Worm (Caenorhabditis elegans) whole organism, young adult: ENCODE results near the gene lmbr-1.

ENCODE experiments used
- B0261.1 ChIP-seq: sonication (generic microtip); optimal IDR thresholded peaks from 2 replicates; lab custom pipeline; 2016; ENCODE audit warnings: mild to moderate bottlenecking, missing genetic modification characterization, moderate library complexity, missing compliant biosample characterization
- B0336.3 ChIP-seq: fragments of 200-800 bp; sonication (Bioruptor generic); IDR thresholded peaks from 2 replicates; pipeline ENCODE4 v1.3.6; 2022; ENCODE audit warnings: missing genetic modification characterization, missing compliant biosample characterization
- F10E7.11 ChIP-seq: sonication (generic microtip); optimal IDR thresholded peaks from 2 replicates; lab custom pipeline; 2017; ENCODE audit warnings: mild to moderate bottlenecking, missing genetic modification characterization, moderate library complexity, missing compliant biosample characterization
- F57A8.1 ChIP-seq: fragments of 200-800 bp; sonication (Bioruptor generic); optimal IDR thresholded peaks from 2 replicates; lab custom pipeline; 2018; ENCODE audit warnings: mild to moderate bottlenecking, missing genetic modification characterization, moderate library complexity, missing compliant biosample characterization
- Y53F4B.3 ChIP-seq: fragments of 200-800 bp; sonication (Bioruptor generic); IDR thresholded peaks from 2 replicates; pipeline ENCODE4 v1.3.6; 2022; ENCODE audit warnings: missing genetic modification reagents, missing genetic modification characterization, missing compliant biosample characterization
- Y53G8AR.9 ChIP-seq: fragments of 200-800 bp; sonication (Bioruptor generic); conservative IDR thresholded peaks from 2 replicates; pipeline ENCODE4 v1.3.6; 2022; ENCODE audit warnings: missing genetic modification reagents, missing genetic modification characterization, missing compliant biosample characterization
- Y56A3A.18 ChIP-seq: fragments of 200-800 bp; sonication (Bioruptor generic); IDR thresholded peaks from 2 replicates; pipeline ENCODE4 v1.3.6; 2022; ENCODE audit warnings: missing genetic modification reagents, missing genetic modification characterization, missing compliant biosample characterization
- Y79H2A.3 ChIP-seq: fragments of 200-800 bp; sonication (Bioruptor generic); conservative IDR thresholded peaks from 2 replicates; pipeline ENCODE4 v1.3.6; 2022; ENCODE audit warnings: missing genetic modification reagents, missing genetic modification characterization, missing compliant biosample characterization
- ama-1 ChIP-seq, 3 experiments: fragments of 150-350 bp in 1 of 3; sonication (generic microtip) in 2 of 3; optimal IDR thresholded peaks; 2 replicates each; lab custom pipeline; 2014 to 2018; ENCODE audit warnings: missing biosample characterization in 2 of 3, missing genetic modification characterization in 2 of 3, missing genetic modification reagents in 2 of 3
- athp-1 ChIP-seq: sonication (generic microtip); optimal IDR thresholded peaks from 2 replicates; lab custom pipeline; 2017; ENCODE audit warnings: mild to moderate bottlenecking, missing genetic modification characterization, missing compliant biosample characterization
- attf-5 ChIP-seq: fragments of 200-800 bp; sonication (Bioruptor generic); optimal IDR thresholded peaks from 2 replicates; lab custom pipeline; 2018; ENCODE audit warnings: mild to moderate bottlenecking, missing genetic modification characterization, missing compliant biosample characterization
- attf-6 ChIP-seq: fragments of 200-800 bp; sonication (Bioruptor generic); IDR thresholded peaks from 2 replicates; pipeline ENCODE4 v1.3.6; 2022; ENCODE audit warnings: missing genetic modification reagents, missing genetic modification characterization, missing compliant biosample characterization
- bed-1 ChIP-seq: fragments of 200-800 bp; sonication (Bioruptor generic); IDR thresholded peaks from 2 replicates; pipeline ENCODE4 v1.3.6; 2022; ENCODE audit warnings: missing genetic modification reagents, missing genetic modification characterization, missing compliant biosample characterization
- ccch-3 ChIP-seq: fragments of 200-800 bp; sonication (Bioruptor generic); optimal IDR thresholded peaks from 2 replicates; lab custom pipeline; 2018; ENCODE audit warnings: mild to moderate bottlenecking, missing genetic modification characterization, missing compliant biosample characterization
- ceh-27 ChIP-seq: fragments of 200-800 bp; sonication (Bioruptor generic); optimal IDR thresholded peaks from 2 replicates; lab custom pipeline; 2018; ENCODE audit warnings: mild to moderate bottlenecking, missing genetic modification characterization, moderate library complexity, missing compliant biosample characterization
- ceh-40 ChIP-seq: fragments of 200-800 bp; sonication (Bioruptor generic); IDR thresholded peaks from 2 replicates; pipeline ENCODE4 v1.3.6; 2022; ENCODE audit warnings: missing genetic modification characterization, missing compliant biosample characterization
- ceh-91 ChIP-seq: fragments of 200-800 bp; sonication (Bioruptor generic); IDR thresholded peaks from 2 replicates; pipeline ENCODE4 v1.3.6; 2022; ENCODE audit warnings: missing genetic modification reagents, missing genetic modification characterization, missing compliant biosample characterization
- chd-7 ChIP-seq: sonication (generic microtip); optimal IDR thresholded peaks from 2 replicates; lab custom pipeline; 2016; ENCODE audit warnings: mild to moderate bottlenecking, missing genetic modification characterization, moderate library complexity, missing compliant biosample characterization
- die-1 ChIP-seq: sonication (generic microtip); optimal IDR thresholded peaks from 2 replicates; lab custom pipeline; 2016; ENCODE audit warnings: missing genotype, mild to moderate bottlenecking, missing genetic modification characterization, missing compliant biosample characterization
- dox-1 ChIP-seq: fragments of 200-800 bp; sonication (Bioruptor generic); IDR thresholded peaks from 2 replicates; pipeline ENCODE4 v1.3.6; 2022; ENCODE audit warnings: missing genetic modification reagents, missing genetic modification characterization, missing compliant biosample characterization
- efl-1 ChIP-seq: fragments of 150-350 bp; optimal IDR thresholded peaks from 2 replicates; lab custom pipeline; 2014; ENCODE audit warnings: missing biosample characterization, missing genetic modification reagents, missing genetic modification characterization
- egrh-3 ChIP-seq: fragments of 200-800 bp; sonication (Bioruptor generic); IDR thresholded peaks from 2 replicates; pipeline ENCODE4 v1.3.6; 2022; ENCODE audit warnings: missing genetic modification reagents, missing genetic modification characterization, missing compliant biosample characterization
- gei-17 ChIP-seq: fragments of 200-800 bp; sonication (Bioruptor generic); optimal IDR thresholded peaks from 2 replicates; lab custom pipeline; 2018; ENCODE audit warnings: mild to moderate bottlenecking, missing genetic modification characterization, missing compliant biosample characterization
- him-1 ChIP-seq: sonication (generic microtip); optimal IDR thresholded peaks from 2 replicates; lab custom pipeline; 2016; ENCODE audit warnings: missing genotype, missing genetic modification reagents, missing genetic modification characterization, missing compliant biosample characterization
- hlh-26 ChIP-seq: fragments of 200-800 bp; sonication (Bioruptor generic); conservative IDR thresholded peaks from 2 replicates; pipeline ENCODE4 v1.3.6; 2022; ENCODE audit warnings: missing genetic modification reagents, missing genetic modification characterization, missing compliant biosample characterization
- hmg-20 ChIP-seq: fragments of 200-800 bp; sonication (Bioruptor generic); IDR thresholded peaks from 2 replicates; pipeline ENCODE4 v1.3.6; 2022; ENCODE audit warnings: missing genetic modification reagents, missing genetic modification characterization, missing compliant biosample characterization
- hsf-1 ChIP-seq: fragments of 200-800 bp; sonication (Bioruptor generic); IDR thresholded peaks from 2 replicates; pipeline ENCODE4 v1.3.6; 2022; ENCODE audit warnings: missing genetic modification reagents, missing genetic modification characterization, missing compliant biosample characterization
- lin-26 ChIP-seq: fragments of 200-800 bp; sonication (Bioruptor generic); IDR thresholded peaks from 2 replicates; pipeline ENCODE4 v1.3.6; 2022; ENCODE audit warnings: missing genetic modification reagents, missing genetic modification characterization, missing compliant biosample characterization
- lin-35 ChIP-seq, 3 experiments: fragments of 150-350 bp in 2 of 3; sonication (generic microtip) in 1 of 3; optimal IDR thresholded peaks; 2 replicates each; lab custom pipeline; 2014 to 2018; ENCODE audit warnings: missing biosample characterization in 3 of 3, missing genetic modification characterization in 3 of 3, missing genetic modification reagents in 3 of 3
- lir-1 ChIP-seq: fragments of 200-800 bp; sonication (Bioruptor generic); conservative IDR thresholded peaks from 2 replicates; pipeline ENCODE4 v1.3.6; 2022; ENCODE audit warnings: missing genetic modification reagents, missing genetic modification characterization, missing compliant biosample characterization
- lsy-27 ChIP-seq: sonication (generic microtip); optimal IDR thresholded peaks from 2 replicates; lab custom pipeline; 2017; ENCODE audit warnings: missing genetic modification characterization, mild to moderate bottlenecking, missing compliant biosample characterization, antibody characterized with exemption, missing genotype, borderline replicate concordance; ENCODE audit not compliant: insufficient read depth
- madf-3 ChIP-seq: fragments of 200-800 bp; sonication (Bioruptor generic); IDR thresholded peaks from 2 replicates; pipeline ENCODE4 v1.3.6; 2022; ENCODE audit warnings: missing genetic modification reagents, missing genetic modification characterization, missing compliant biosample characterization
- madf-8 ChIP-seq: fragments of 200-800 bp; sonication (Bioruptor generic); conservative IDR thresholded peaks from 2 replicates; pipeline ENCODE4 v1.3.6; 2022; ENCODE audit warnings: missing genetic modification reagents, missing genetic modification characterization, missing compliant biosample characterization
- mes-4 ChIP-seq: sonication (generic microtip); optimal IDR thresholded peaks from 2 replicates; lab custom pipeline; 2016; ENCODE audit warnings: missing genotype, missing genetic modification characterization, missing compliant biosample characterization
- nfya-1 ChIP-seq: sonication (generic microtip); optimal IDR thresholded peaks from 2 replicates; lab custom pipeline; 2017; ENCODE audit warnings: antibody characterized with exemption, missing compliant biosample characterization, missing genetic modification characterization, borderline replicate concordance; ENCODE audit not compliant: insufficient read depth
- nfyb-1 ChIP-seq: fragments of 200-800 bp; sonication (Bioruptor generic); IDR thresholded peaks from 2 replicates; pipeline ENCODE4 v1.3.6; 2022; ENCODE audit warnings: missing genetic modification reagents, missing genetic modification characterization, missing compliant biosample characterization
- nhr-179 ChIP-seq: sonication (generic microtip); optimal IDR thresholded peaks from 2 replicates; lab custom pipeline; 2016; ENCODE audit warnings: mild to moderate bottlenecking, missing genetic modification characterization, missing compliant biosample characterization
- nhr-27 ChIP-seq: fragments of 200-800 bp; sonication (Bioruptor generic); optimal IDR thresholded peaks from 2 replicates; lab custom pipeline; 2018; ENCODE audit warnings: mild to moderate bottlenecking, missing genetic modification characterization, moderate library complexity, missing compliant biosample characterization
- nhr-80 ChIP-seq: sonication (generic microtip); optimal IDR thresholded peaks from 2 replicates; lab custom pipeline; 2016; ENCODE audit warnings: missing genetic modification characterization, missing compliant biosample characterization
- nhr-90 ChIP-seq: sonication (generic microtip); optimal IDR thresholded peaks from 2 replicates; lab custom pipeline; 2016; ENCODE audit warnings: missing genotype, mild to moderate bottlenecking, missing genetic modification characterization, missing compliant biosample characterization
- repo-1 ChIP-seq: sonication (generic microtip); optimal IDR thresholded peaks from 2 replicates; lab custom pipeline; 2017; ENCODE audit warnings: mild to moderate bottlenecking, missing genetic modification characterization, missing compliant biosample characterization
- sdz-38 ChIP-seq: sonication (generic microtip); optimal IDR thresholded peaks from 2 replicates; lab custom pipeline; 2016; ENCODE audit warnings: missing genotype, missing genetic modification characterization, missing compliant biosample characterization
- snpc-3.4 ChIP-seq: sonication (generic microtip); optimal IDR thresholded peaks from 2 replicates; lab custom pipeline; 2017; ENCODE audit warnings: missing genetic modification characterization, mild to moderate bottlenecking, missing compliant biosample characterization, antibody characterized with exemption, moderate library complexity, missing genotype, missing genetic modification reagents
- snpc-4 ChIP-seq, 5 experiments: fragments of 150-350 bp in 1 of 5; sonication (generic microtip) in 4 of 5; optimal IDR thresholded peaks; 2 replicates each; lab custom pipeline; 2014 to 2018; ENCODE audit warnings: missing genetic modification characterization in 5 of 5, missing biosample characterization in 3 of 5, antibody characterized with exemption in 2 of 5, mild to moderate bottlenecking in 2 of 5, missing compliant biosample characterization in 2 of 5, missing genotype in 2 of 5, moderate library complexity in 2 of 5, missing genetic modification reagents in 1 of 5
- sptf-2 ChIP-seq: fragments of 200-800 bp; sonication (Bioruptor generic); optimal IDR thresholded peaks from 2 replicates; lab custom pipeline; 2018; ENCODE audit warnings: mild to moderate bottlenecking, missing genetic modification characterization, missing compliant biosample characterization
- unc-62 ChIP-seq: fragments of 150-350 bp; optimal IDR thresholded peaks from 2 replicates; lab custom pipeline; 2014; ENCODE audit warnings: missing biosample characterization, missing genetic modification reagents, missing genetic modification characterization
- xnd-1 ChIP-seq: sonication (generic microtip); optimal IDR thresholded peaks from 2 replicates; lab custom pipeline; 2016; ENCODE audit warnings: missing genotype, missing genetic modification reagents, missing genetic modification characterization, missing compliant biosample characterization

The lmbr-1 gene

ce11 chrIII:8358213-8358672, 13.8 kb upstream of the lmbr-1 start, which contains the start of the genes R05D3.8 and rfp-1 (continued):
- TF ChIP-seq ccch-3 (GFP tag; lab: Kevin White, UChicago) = no peak
- TF ChIP-seq nfya-1 (tag; lab: Kevin White, UChicago) = no peak
- no peak; the same call in 1 of the 2 replicates for TF ChIP-seq lir-1 (GFP tag; lab: Robert Waterston, UW)
- TF ChIP-seq egrh-3 (GFP tag; lab: Robert Waterston, UW) = no peak
- TF ChIP-seq madf-3 (GFP tag; lab: Robert Waterston, UW) = 0 out of 2 replicates have a peak, but pooled peaks have one; percentile 16
- TF ChIP-seq Y53G8AR.9 (GFP tag; lab: Robert Waterston, UW) = 0 out of 2 replicates have a peak, but pooled peaks have one; percentile 50
- peak in 1 of 3 experiments; percentile 73 for TF ChIP-seq lin-35 (GFP tag; optimal IDR thresholded peaks at IDR 0.05; lab: Kevin White, UChicago)
- TF ChIP-seq F10E7.11 (tag; lab: Kevin White, UChicago) = no peak
- peak; percentile 72 for TF ChIP-seq ceh-91
- peak; percentile 31 for TF ChIP-seq nhr-80 (tag; lab: Kevin White, UChicago)
- no peak for TF ChIP-seq unc-62
- no peak for TF ChIP-seq die-1
- peak; percentile 79 for TF ChIP-seq dox-1 (GFP tag; lab: Robert Waterston, UW)
- TF ChIP-seq mes-4 (tag; lab: Kevin White, UChicago) = no peak
- TF ChIP-seq sdz-38 (tag; lab: Kevin White, UChicago) = no peak
- peak; percentile 56 for TF ChIP-seq xnd-1 (tag; lab: Kevin White, UChicago)
- no peak for TF ChIP-seq bed-1 (GFP tag; lab: Robert Waterston, UW)
- no peak for TF ChIP-seq ceh-40
- no peak for TF ChIP-seq nhr-179 (tag; lab: Kevin White, UChicago)
- no peak for TF ChIP-seq nhr-27 (tag; lab: Kevin White, UChicago)
- TF ChIP-seq gei-17 (GFP tag; lab: Kevin White, UChicago) = no peak
- TF ChIP-seq repo-1 (tag; lab: Kevin White, UChicago) = no peak
- TF ChIP-seq hsf-1 (GFP tag; lab: Robert Waterston, UW) = peak; percentile 79
- peak; percentile 77 for TF ChIP-seq ceh-27
- TF ChIP-seq sptf-2 = no peak
- no peak for TF ChIP-seq athp-1 (tag; lab: Kevin White, UChicago)
- no peak for TF ChIP-seq lsy-27 (tag; lab: Kevin White, UChicago)
- TF ChIP-seq Y56A3A.18 (GFP tag; lab: Robert Waterston, UW) = no peak
- 0 out of 2 replicates have a peak, but pooled peaks have one; percentile 32 for TF ChIP-seq B0336.3
- TF ChIP-seq nfyb-1 (GFP tag; lab: Robert Waterston, UW) = peak; percentile 67; the same call in 1 of the 2 replicates
- TF ChIP-seq madf-8 = peak; percentile 52
- TF ChIP-seq Y53F4B.3 (GFP tag; lab: Robert Waterston, UW) = no peak
- TF ChIP-seq F57A8.1 (GFP tag; lab: Kevin White, UChicago) = no peak
- peak; percentile 64 for TF ChIP-seq efl-1 (GFP tag; lab: Kevin White, UChicago)
- TF ChIP-seq snpc-3.4 (tag; lab: Kevin White, UChicago) = no peak
- TF ChIP-seq hmg-20 (GFP tag; lab: Robert Waterston, UW) = no peak
- TF ChIP-seq chd-7 (tag; lab: Kevin White, UChicago) = no peak
- TF ChIP-seq nhr-90 (tag; lab: Kevin White, UChicago) = no peak
- TF ChIP-seq B0261.1 (tag; lab: Kevin White, UChicago) = no peak
- TF ChIP-seq him-1 (tag; lab: Kevin White, UChicago) = no peak
- 0 out of 2 replicates have a peak, but pooled peaks have one; percentile 50 for TF ChIP-seq Y79H2A.3 (GFP tag; lab: Robert Waterston, UW)
- no peak for TF ChIP-seq lin-26
- TF ChIP-seq attf-5 (GFP tag; lab: Kevin White, UChicago) = peak; percentile 71
- TF ChIP-seq ama-1 (optimal IDR thresholded peaks at IDR 0.05; lab: Kevin White, UChicago) = no peak
- peak in 1 of 2 experiments; percentile 14 for TF ChIP-seq ama-1 (GFP tag; optimal IDR thresholded peaks at IDR 0.05; lab: Kevin White, UChicago)
- TF ChIP-seq hlh-26 (GFP tag; lab: Robert Waterston, UW) = no peak
- TF ChIP-seq snpc-4 (GFP tag; optimal IDR thresholded peaks at IDR 0.05; lab: Kevin White, UChicago) = no peak
- peak in 1 of 4 experiments; percentile 63 for TF ChIP-seq snpc-4 (tag; optimal IDR thresholded peaks at IDR 0.05; lab: Kevin White, UChicago)
- TF ChIP-seq attf-6 (GFP tag; lab: Robert Waterston, UW) = no peak
